Worm (Caenorhabditis elegans): ENCODE measurements around the gene acds-10.
A peak's percentile ranks its signal among the peaks of the same experiment; 100 is the strongest.

acds-10 gene

ce11 chrV:5788650-5789049 is 41.0 kb downstream of the acds-10 start (continued):
- TF ChIP-seq gei-8 (GFP tag; optimal IDR thresholded peaks at IDR 0.05) (no peak), nhr-237 (tag; optimal IDR thresholded peaks at IDR 0.05) (no peak), nhr-76 (tag; optimal IDR thresholded peaks at IDR 0.05) (no peak), jun-1 (tag; optimal IDR thresholded peaks at IDR 0.05) (no peak), ceh-44 (GFP tag; IDR thresholded peaks at IDR 0.05) (no peak), nhr-25 (tag; optimal IDR thresholded peaks at IDR 0.05; ENCODE audit: borderline replicate concordance, insufficient read depth) (no peak), mdt-29 (GFP tag; IDR thresholded peaks at IDR 0.05) (no peak), F10B5.3 (tag; optimal IDR thresholded peaks at IDR 0.05) (no peak), F37D6.2 (tag; optimal IDR thresholded peaks at IDR 0.05) (no peak), daf-19 (GFP tag; conservative IDR thresholded peaks at IDR 0.05) (no peak), hlh-30 (tag; optimal IDR thresholded peaks at IDR 0.05; ENCODE audit: insufficient read depth) (no peak), T26A8.4 (GFP tag; IDR thresholded peaks at IDR 0.05) (no peak), snpc-4 (tag; optimal IDR thresholded peaks at IDR 0.05) (no peak), php-3 (GFP tag; IDR thresholded peaks at IDR 0.05) (no peak), ceh-82 (tag; optimal IDR thresholded peaks at IDR 0.05) (no peak), mxl-2 (GFP tag; conservative IDR thresholded peaks at IDR 0.05) (no peak), ZK337.2 (GFP tag; IDR thresholded peaks at IDR 0.05) (no peak), dmd-6 (GFP tag; IDR thresholded peaks at IDR 0.05) (peak; percentile 18; the same call in 1 of the 2 replicates), nhr-28 (tag; optimal IDR thresholded peaks at IDR 0.05) (peak; percentile 99), nhr-102 (tag; optimal IDR thresholded peaks at IDR 0.05) (peak; percentile 13), Y105C5A.15 (GFP tag; IDR thresholded peaks at IDR 0.05) (no peak)

- TF ChIP-seq duxl-1 (tag; optimal IDR thresholded peaks at IDR 0.05; ENCODE audit: poor library complexity) (peak; percentile 37), nhr-77 (tag; optimal IDR thresholded peaks at IDR 0.05) (peak; percentile 84), hmg-1.1 (GFP tag; IDR thresholded peaks at IDR 0.05) (peak; percentile 82), egl-43 (GFP tag; IDR thresholded peaks at IDR 0.05) (0 out of 2 replicates have a peak, but pooled peaks have one; percentile 12), vab-7 (GFP tag; IDR thresholded peaks at IDR 0.05) (peak; percentile 44; the same call in 1 of the 2 replicates), snpc-1.2 (GFP tag; IDR thresholded peaks at IDR 0.05) (peak; percentile 66), tag-97 (GFP tag; IDR thresholded peaks at IDR 0.05) (no peak), mes-2 (tag; optimal IDR thresholded peaks at IDR 0.05; ENCODE audit: poor library complexity, severe bottlenecking) (peak; percentile 95), lin-29 (GFP tag; IDR thresholded peaks at IDR 0.05) (0 out of 2 replicates have a peak, but pooled peaks have one; percentile 52), tra-1 (GFP tag; IDR thresholded peaks at IDR 0.05) (peak; percentile 58), daf-16 (GFP tag; optimal IDR thresholded peaks at IDR 0.05) (no peak), daf-16 (tag; optimal IDR thresholded peaks at IDR 0.05) (peak; percentile 49), lsy-2 (tag; optimal IDR thresholded peaks at IDR 0.05) (peak; percentile 33 to 89), jun-1 (tag; optimal IDR thresholded peaks at IDR 0.05) (peak; percentile 21), set-16 (GFP tag; IDR thresholded peaks at IDR 0.05) (no peak), madf-9 (GFP tag; conservative IDR thresholded peaks at IDR 0.05) (peak; percentile 66), saeg-2 (GFP tag; IDR thresholded peaks at IDR 0.05) (0 out of 2 replicates have a peak, but pooled peaks have one; percentile 36), nhr-6 (tag; optimal IDR thresholded peaks at IDR 0.05) (peak; percentile 91), Y105C5A.15 (GFP tag; IDR thresholded peaks at IDR 0.05) (no peak), ceh-62 (tag; optimal IDR thresholded peaks at IDR 0.05) (no peak), ceh-20 (GFP tag; IDR thresholded peaks at IDR 0.05) (peak; percentile 78), snpc-4 (tag; optimal IDR thresholded peaks at IDR 0.05) (no peak), dpl-1 (GFP tag; optimal IDR thresholded peaks at IDR 0.05) (peak; percentile 83), zip-2 (tag; optimal IDR thresholded peaks at IDR 0.05) (peak; percentile 14), nhr-48 (tag; optimal IDR thresholded peaks at IDR 0.05) (peak; percentile 71), ztf-7 (tag; optimal IDR thresholded peaks at IDR 0.05) (peak; percentile 80), ama-1 (optimal IDR thresholded peaks at IDR 0.05) (no peak), daf-19 (GFP tag; conservative IDR thresholded peaks at IDR 0.05) (no peak), ztf-11 (tag; optimal IDR thresholded peaks at IDR 0.05) (no peak), arid-1 (GFP tag; conservative IDR thresholded peaks at IDR 0.05) (peak; percentile 76), dve-1 (tag; optimal IDR thresholded peaks at IDR 0.05; ENCODE audit: insufficient read depth) (peak; percentile 82), sdz-12 (GFP tag; optimal IDR thresholded peaks at IDR 0.05) (no peak)
These were observed 43.1 kb downstream of the acds-10 start, which contains the start of the genes nhr-142 and F44E7.9 for ce11 chrV:5790497-5791280. nhr-142 (minus strand) TSS chrV:5790553. F44E7.9 (plus strand) TSS chrV:5791230.
